Fruit fly (Drosophila melanogaster) whole organism, adult: ENCODE results near the gene Mipp2.

ENCODE experiments used
- CG11617 ChIP-seq: fragments of 200-800 bp; sonication (Bioruptor generic); optimal IDR thresholded peaks from 2 replicates; lab custom pipeline; 2017; ENCODE audit warnings: mild to moderate bottlenecking, missing biosample characterization, missing genetic modification reagents, missing genetic modification characterization
- CG12768 ChIP-seq: fragments of 200-800 bp; sonication (Bioruptor generic); optimal IDR thresholded peaks from 2 replicates; lab custom pipeline; 2017; ENCODE audit warnings: missing biosample characterization, missing genetic modification characterization, mild to moderate bottlenecking, moderate library complexity, missing genetic modification reagents
- CG14711 ChIP-seq: fragments of 200-800 bp; sonication (Bioruptor generic); optimal IDR thresholded peaks from 2 replicates; lab custom pipeline; 2018; ENCODE audit warnings: missing biosample characterization, mild to moderate bottlenecking, missing genetic modification characterization, moderate library complexity
- CG1620 ChIP-seq: fragments of 200-800 bp; sonication (Bioruptor generic); optimal IDR thresholded peaks from 2 replicates; lab custom pipeline; 2016; ENCODE audit warnings: missing biosample characterization, missing genetic modification characterization
- CG33017 ChIP-seq: fragments of 200-800 bp; sonication (Bioruptor generic); optimal IDR thresholded peaks from 2 replicates; lab custom pipeline; 2018; ENCODE audit warnings: missing biosample characterization, mild to moderate bottlenecking, missing genetic modification characterization, moderate library complexity
- CG5204 ChIP-seq: fragments of 200-800 bp; sonication (Bioruptor generic); optimal IDR thresholded peaks from 2 replicates; lab custom pipeline; 2016; ENCODE audit warnings: missing biosample characterization, missing genetic modification characterization
- CG7045 ChIP-seq: fragments of 200-800 bp; sonication (Bioruptor generic); optimal IDR thresholded peaks from 2 replicates; lab custom pipeline; 2017; ENCODE audit warnings: missing biosample characterization, mild to moderate bottlenecking, missing genetic modification characterization
- CG7101 ChIP-seq: fragments of 200-800 bp; sonication (Bioruptor generic); optimal IDR thresholded peaks from 2 replicates; lab custom pipeline; 2018; ENCODE audit warnings: missing biosample characterization, mild to moderate bottlenecking, missing genetic modification characterization, moderate library complexity
- Clk ChIP-seq: fragments of 200-800 bp; sonication (Bioruptor generic); optimal IDR thresholded peaks from 2 replicates; lab custom pipeline; 2017; ENCODE audit warnings: missing biosample characterization, missing genetic modification characterization
- Crg-1 ChIP-seq: fragments of 200-800 bp; sonication (Bioruptor generic); optimal IDR thresholded peaks from 2 replicates; lab custom pipeline; 2016; ENCODE audit warnings: missing biosample characterization, missing genetic modification characterization
- Hr96 ChIP-seq: fragments of 200-800 bp; sonication (Bioruptor generic); optimal IDR thresholded peaks from 2 replicates; lab custom pipeline; 2016; ENCODE audit warnings: missing biosample characterization, missing genetic modification characterization
- Mnt ChIP-seq: fragments of 200-800 bp; sonication (Bioruptor generic); optimal IDR thresholded peaks from 2 replicates; lab custom pipeline; 2016; ENCODE audit warnings: missing biosample characterization, mild to moderate bottlenecking, missing genetic modification characterization
- bab1 ChIP-seq: fragments of 200-800 bp; sonication (Bioruptor generic); optimal IDR thresholded peaks from 3 replicates; lab custom pipeline; 2019; ENCODE audit warnings: missing biosample characterization, mild to moderate bottlenecking, missing genetic modification characterization, moderate library complexity
- cic ChIP-seq: fragments of 200-800 bp; sonication (Bioruptor generic); optimal IDR thresholded peaks from 2 replicates; lab custom pipeline; 2017; ENCODE audit warnings: missing biosample characterization, mild to moderate bottlenecking, missing genetic modification characterization, moderate library complexity
- cnc ChIP-seq, 2 experiments: fragments of >200 bp; optimal IDR thresholded peaks; 2 replicates each; lab custom pipeline; 2017
- kay ChIP-seq: fragments of 200-800 bp; sonication (Bioruptor generic); peaks from one replicate; lab custom pipeline; 2016; ENCODE audit warnings: missing biosample characterization, missing genetic modification characterization, borderline replicate concordance
- ovo ChIP-seq: fragments of 200-800 bp; sonication (Bioruptor generic); optimal IDR thresholded peaks from 2 replicates; lab custom pipeline; 2016; ENCODE audit warnings: missing biosample characterization, missing genetic modification characterization
- pad ChIP-seq: fragments of 200-800 bp; sonication (Bioruptor generic); optimal IDR thresholded peaks from 3 replicates; lab custom pipeline; 2017; ENCODE audit warnings: missing biosample characterization, missing genetic modification characterization, mild to moderate bottlenecking, moderate library complexity, missing genetic modification reagents
- tj ChIP-seq: fragments of 200-800 bp; sonication (Bioruptor generic); optimal IDR thresholded peaks from 3 replicates; lab custom pipeline; 2017; ENCODE audit warnings: missing biosample characterization, mild to moderate bottlenecking, missing genetic modification characterization, moderate library complexity
- toe ChIP-seq: fragments of 200-800 bp; sonication (Bioruptor generic); optimal IDR thresholded peaks from 2 replicates; lab custom pipeline; 2016; ENCODE audit warnings: missing biosample characterization, missing genetic modification characterization

Mipp2 gene

DNA sequence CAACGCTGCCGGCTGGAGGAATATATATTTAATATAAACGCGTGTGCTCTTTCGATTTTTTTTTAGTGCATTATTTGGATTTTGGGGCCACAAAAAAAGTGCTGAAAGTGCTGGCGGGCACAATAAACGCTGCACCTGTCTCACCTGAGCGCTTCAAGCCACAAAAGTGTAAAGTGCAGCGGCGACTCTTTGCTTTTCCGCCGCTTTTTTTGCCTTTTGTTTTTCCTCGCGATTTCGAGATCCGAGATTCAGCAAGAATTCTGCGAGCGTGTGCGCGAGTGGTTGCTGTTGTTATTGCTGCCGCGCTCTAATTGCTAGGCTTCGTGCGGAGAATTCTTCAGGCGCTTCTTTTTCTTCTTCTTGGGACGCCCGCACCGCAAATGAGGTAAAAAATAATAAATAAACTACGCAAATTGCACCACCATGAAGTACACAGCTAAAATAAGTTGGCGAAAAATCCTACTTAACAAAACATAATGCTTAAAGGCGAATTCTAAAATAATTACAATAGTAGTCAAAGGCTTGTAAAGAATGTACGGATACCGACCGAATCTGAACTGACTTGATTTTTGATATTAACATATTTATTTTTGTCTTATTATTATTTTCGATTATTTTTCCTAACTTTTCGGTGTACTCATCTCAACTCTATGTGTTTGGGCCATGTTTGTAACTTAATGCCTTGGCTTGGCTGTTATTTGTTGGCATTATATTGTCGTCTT is 40.2 kb downstream of the Mipp2 start:
- TF ChIP-seq CG11617 (GFP tag; lab: Kevin White, UChicago) (no peak), cic (GFP tag; lab: Kevin White, UChicago) (no peak), tj (peak; percentile 100)

dm6 chrX:6050282-6050934 is 40.9 kb downstream of the Mipp2 start, which contains the start of gene CG5921:
Gene CG5921 (plus strand): TSS chrX:6050828.
- no peak for TF ChIP-seq Clk (GFP tag; lab: Kevin White, UChicago)
- peak; percentile 23 for TF ChIP-seq bab1 (GFP tag; lab: Kevin White, UChicago)

DNA sequence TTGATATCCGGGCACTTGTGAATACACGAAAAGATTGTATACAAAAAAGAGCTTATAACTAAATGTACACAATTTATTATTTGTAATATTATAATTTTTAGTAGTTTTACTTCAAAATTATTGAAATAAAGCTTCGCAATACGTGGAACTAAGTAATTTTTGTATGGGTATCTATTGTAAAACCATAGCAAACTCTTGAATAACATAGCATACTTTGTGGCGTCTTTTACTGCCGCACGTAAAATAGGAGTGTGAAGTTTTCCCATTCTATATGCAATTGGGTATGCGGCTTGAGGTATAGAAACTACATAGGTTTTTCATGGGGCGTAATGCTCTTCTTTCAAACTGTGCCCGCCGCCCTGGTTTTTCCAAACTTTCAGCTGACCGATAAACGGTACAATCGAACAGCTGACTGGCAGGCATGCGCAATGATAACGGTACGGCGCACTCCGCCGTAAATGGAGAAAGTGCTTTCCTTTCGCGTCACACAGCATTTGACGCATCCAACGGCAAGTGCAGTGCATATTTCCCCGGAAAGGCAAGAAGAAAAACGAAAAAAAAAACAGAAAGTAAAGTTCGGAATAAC is 51.7 kb downstream of the Mipp2 start, which contains the start of gene CG5937:
Gene CG5937, plus strand, starts transcription at position 575 of the 586 bp plus-strand sequence.
- peak; percentile 7 for TF ChIP-seq pad (GFP tag; lab: Kevin White, UChicago)
- peak; percentile 13 for TF ChIP-seq CG11617 (GFP tag; lab: Kevin White, UChicago)
- TF ChIP-seq CG7045 (GFP tag; lab: Kevin White, UChicago): peak; percentile 20
- no peak for TF ChIP-seq CG12768

dm6 chrX:6037180-6037946 is 53.9 kb downstream of the Mipp2 start, which contains the start of the genes rux and MCTS1:
Gene rux (minus strand): TSS chrX:6037800.
Gene MCTS1 (plus strand): TSS chrX:6037892.
- TF ChIP-seq bab1 (GFP tag; lab: Kevin White, UChicago) (peak; percentile 26), CG14711 (no peak), ovo (peak; percentile 30), Mnt (GFP tag; lab: Kevin White, UChicago) (peak; percentile 53), CG7045 (GFP tag; lab: Kevin White, UChicago) (no peak), kay (GFP tag; lab: Kevin White, UChicago) (peak; percentile 7), CG11617 (GFP tag; lab: Kevin White, UChicago) (peak; percentile 27), tj (peak; percentile 3), CG5204 (peak; percentile 28), Hr96 (peak; percentile 59), cnc (optimal IDR thresholded peaks at IDR 0.05; lab: Kevin White, UChicago) (no peak), CG12768 (peak; percentile 16), CG7101 (tag; lab: Kevin White, UChicago) (peak; percentile 55), cic (GFP tag; lab: Kevin White, UChicago) (no peak), CG1620 (GFP tag; lab: Kevin White, UChicago) (peak; percentile 53), Crg-1 (peak; percentile 48), CG33017 (tag; lab: Kevin White, UChicago) (no peak), pad (GFP tag; lab: Kevin White, UChicago) (peak; percentile 40), Clk (GFP tag; lab: Kevin White, UChicago) (no peak), toe (GFP tag; lab: Kevin White, UChicago) (peak; percentile 58)

DNA sequence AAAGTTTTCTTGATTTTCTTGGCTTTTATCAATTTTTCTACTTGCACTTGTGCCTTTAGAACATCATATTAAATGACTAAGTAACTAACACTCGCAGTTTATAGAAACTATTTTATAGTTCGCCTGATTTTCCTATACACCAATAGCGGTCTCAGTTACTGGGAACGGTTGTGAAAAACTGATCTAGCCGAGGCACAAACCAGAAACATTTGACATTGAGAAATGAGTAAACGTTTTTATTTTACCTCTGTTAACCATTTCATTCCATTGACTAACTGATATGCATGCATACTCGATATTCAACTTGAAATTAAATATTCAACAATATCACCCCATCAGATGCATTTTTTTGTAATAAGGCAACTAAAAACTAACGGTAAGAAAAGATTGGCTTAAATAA is 55.9 kb downstream of the Mipp2 start:
- TF ChIP-seq bab1 (GFP tag; lab: Kevin White, UChicago) (no peak), kay (GFP tag; lab: Kevin White, UChicago) (no peak), CG14711 (no peak), pad (GFP tag; lab: Kevin White, UChicago) (no peak), CG7101 (tag; lab: Kevin White, UChicago) (no peak), CG11617 (GFP tag; lab: Kevin White, UChicago) (no peak), cic (GFP tag; lab: Kevin White, UChicago) (no peak), Crg-1 (no peak), tj (no peak), CG5204 (no peak)

DNA sequence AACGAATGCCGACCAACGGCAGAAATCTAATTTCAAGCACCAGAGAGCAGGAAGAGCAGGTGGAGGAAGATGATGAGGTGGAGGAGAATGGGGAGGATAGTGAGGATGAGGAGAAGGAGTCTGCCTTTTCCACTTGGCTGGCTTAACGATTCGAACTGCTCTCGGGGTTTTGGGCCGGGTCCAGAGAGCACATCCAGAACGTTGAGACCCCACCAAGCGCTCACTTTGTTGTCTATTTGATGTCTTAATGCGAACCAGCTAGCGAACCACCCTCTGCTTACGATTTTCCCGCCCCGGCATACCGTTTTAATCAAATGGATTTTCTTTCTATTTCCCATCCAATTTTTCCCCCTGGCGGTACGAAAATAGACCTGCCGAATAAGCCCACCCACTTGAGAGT is 56.5 kb downstream of the Mipp2 start:
- TF ChIP-seq CG33017 (tag; lab: Kevin White, UChicago) (no peak), CG7045 (GFP tag; lab: Kevin White, UChicago) (no peak)

dm6 chrX:6032826-6033225 is 58.4 kb downstream of the Mipp2 start:
- TF ChIP-seq cic (GFP tag; lab: Kevin White, UChicago): no peak
- no peak for TF ChIP-seq cnc (optimal IDR thresholded peaks at IDR 0.05; lab: Kevin White, UChicago)
- TF ChIP-seq CG7045 (GFP tag; lab: Kevin White, UChicago): no peak
- no peak for TF ChIP-seq CG5204
- no peak for TF ChIP-seq pad (GFP tag; lab: Kevin White, UChicago)
- no peak for TF ChIP-seq Mnt (GFP tag; lab: Kevin White, UChicago)
- TF ChIP-seq bab1 (GFP tag; lab: Kevin White, UChicago): no peak
- no peak for TF ChIP-seq Clk (GFP tag; lab: Kevin White, UChicago)
- no peak for TF ChIP-seq CG1620 (GFP tag; lab: Kevin White, UChicago)
- TF ChIP-seq CG12768: no peak
- TF ChIP-seq Crg-1: no peak
- TF ChIP-seq ovo: no peak
- no peak for TF ChIP-seq CG33017 (tag; lab: Kevin White, UChicago)
- TF ChIP-seq tj: no peak
- TF ChIP-seq kay (GFP tag; lab: Kevin White, UChicago): no peak
